Worm (Caenorhabditis elegans): ENCODE results near the gene F19C7.4.

- no peak for TF ChIP-seq him-1 (tag; optimal IDR thresholded peaks at IDR 0.05)
- no peak for TF ChIP-seq W03F9.2 (tag; optimal IDR thresholded peaks at IDR 0.05)
Measured at ce11 chrIV:4652962-4653361, 50.3 kb downstream of the F19C7.4 start, which contains the start of gene psr-1.

Measured in whole organism, L4/young adult.